Worm (Caenorhabditis elegans): Measurements from ENCODE around the gene pals-18.

- no peak for TF ChIP-seq mep-1 (tag; optimal IDR thresholded peaks at IDR 0.05)
- no peak for TF ChIP-seq snpc-4 (tag; optimal IDR thresholded peaks at IDR 0.05)
- no peak for TF ChIP-seq lin-13 (tag; optimal IDR thresholded peaks at IDR 0.05)
- TF ChIP-seq unc-39 (tag; optimal IDR thresholded peaks at IDR 0.05), result no peak
- no peak for TF ChIP-seq M03D4.4 (tag; optimal IDR thresholded peaks at IDR 0.05)
- TF ChIP-seq lsy-2 (tag; optimal IDR thresholded peaks at IDR 0.05), result no peak
- no peak for TF ChIP-seq blmp-1 (tag; optimal IDR thresholded peaks at IDR 0.05)
- TF ChIP-seq mab-5 (tag; optimal IDR thresholded peaks at IDR 0.05), result no peak
- no peak for TF ChIP-seq nhr-237 (tag; optimal IDR thresholded peaks at IDR 0.05)
Observed at ce11 chrIII:1403108-1403507, at the start of gene pals-18.
